Worm (Caenorhabditis elegans) whole organism, midembryonic: ENCODE results near the gene C07D10.6.

Source experiments
- klf-2 ChIP-seq: fragments of 200-800 bp; sonication (Bioruptor generic); conservative IDR thresholded peaks from 2 replicates; pipeline ENCODE4 v1.3.6; 2022; ENCODE audit warnings: missing genetic modification reagents, missing genetic modification characterization, missing compliant biosample characterization
- ztf-29 ChIP-seq: fragments of 200-800 bp; sonication (Bioruptor generic); IDR thresholded peaks from 2 replicates; pipeline ENCODE4 v1.3.6; 2022; ENCODE audit warnings: missing genetic modification reagents, missing genetic modification characterization, missing compliant biosample characterization

- no peak for TF ChIP-seq klf-2
- no peak for TF ChIP-seq ztf-29 (GFP tag; lab: Robert Waterston, UW)
Measured at ce11 chrII:7358489-7358943, 20.6 kb upstream of the C07D10.6 start, which contains the start of gene insc-1.
